Fruit fly (Drosophila melanogaster) whole organism, adult: ENCODE results near the gene scramb2.

Experiments used
- CG11617 ChIP-seq: fragments of 200-800 bp; sonication (Bioruptor generic); optimal IDR thresholded peaks from 2 replicates; lab custom pipeline; 2017; ENCODE audit warnings: mild to moderate bottlenecking, missing biosample characterization, missing genetic modification reagents, missing genetic modification characterization
- CG12768 ChIP-seq: fragments of 200-800 bp; sonication (Bioruptor generic); optimal IDR thresholded peaks from 2 replicates; lab custom pipeline; 2017; ENCODE audit warnings: missing biosample characterization, missing genetic modification characterization, mild to moderate bottlenecking, moderate library complexity, missing genetic modification reagents
- CG14711 ChIP-seq: fragments of 200-800 bp; sonication (Bioruptor generic); optimal IDR thresholded peaks from 2 replicates; lab custom pipeline; 2018; ENCODE audit warnings: missing biosample characterization, mild to moderate bottlenecking, missing genetic modification characterization, moderate library complexity
- CG1620 ChIP-seq: fragments of 200-800 bp; sonication (Bioruptor generic); optimal IDR thresholded peaks from 2 replicates; lab custom pipeline; 2016; ENCODE audit warnings: missing biosample characterization, missing genetic modification characterization
- CG33017 ChIP-seq: fragments of 200-800 bp; sonication (Bioruptor generic); optimal IDR thresholded peaks from 2 replicates; lab custom pipeline; 2018; ENCODE audit warnings: missing biosample characterization, mild to moderate bottlenecking, missing genetic modification characterization, moderate library complexity
- CG5204 ChIP-seq: fragments of 200-800 bp; sonication (Bioruptor generic); optimal IDR thresholded peaks from 2 replicates; lab custom pipeline; 2016; ENCODE audit warnings: missing biosample characterization, missing genetic modification characterization
- CG7045 ChIP-seq: fragments of 200-800 bp; sonication (Bioruptor generic); optimal IDR thresholded peaks from 2 replicates; lab custom pipeline; 2017; ENCODE audit warnings: missing biosample characterization, mild to moderate bottlenecking, missing genetic modification characterization
- CG7101 ChIP-seq: fragments of 200-800 bp; sonication (Bioruptor generic); optimal IDR thresholded peaks from 2 replicates; lab custom pipeline; 2018; ENCODE audit warnings: missing biosample characterization, mild to moderate bottlenecking, missing genetic modification characterization, moderate library complexity
- Clk ChIP-seq: fragments of 200-800 bp; sonication (Bioruptor generic); optimal IDR thresholded peaks from 2 replicates; lab custom pipeline; 2017; ENCODE audit warnings: missing biosample characterization, missing genetic modification characterization
- Crg-1 ChIP-seq: fragments of 200-800 bp; sonication (Bioruptor generic); optimal IDR thresholded peaks from 2 replicates; lab custom pipeline; 2016; ENCODE audit warnings: missing biosample characterization, missing genetic modification characterization
- Hr96 ChIP-seq: fragments of 200-800 bp; sonication (Bioruptor generic); optimal IDR thresholded peaks from 2 replicates; lab custom pipeline; 2016; ENCODE audit warnings: missing biosample characterization, missing genetic modification characterization
- Mnt ChIP-seq: fragments of 200-800 bp; sonication (Bioruptor generic); optimal IDR thresholded peaks from 2 replicates; lab custom pipeline; 2016; ENCODE audit warnings: missing biosample characterization, mild to moderate bottlenecking, missing genetic modification characterization
- bab1 ChIP-seq: fragments of 200-800 bp; sonication (Bioruptor generic); optimal IDR thresholded peaks from 3 replicates; lab custom pipeline; 2019; ENCODE audit warnings: missing biosample characterization, mild to moderate bottlenecking, missing genetic modification characterization, moderate library complexity
- cic ChIP-seq: fragments of 200-800 bp; sonication (Bioruptor generic); optimal IDR thresholded peaks from 2 replicates; lab custom pipeline; 2017; ENCODE audit warnings: missing biosample characterization, mild to moderate bottlenecking, missing genetic modification characterization, moderate library complexity
- cnc ChIP-seq, 2 experiments: fragments of >200 bp; optimal IDR thresholded peaks; 2 replicates each; lab custom pipeline; 2017
- kay ChIP-seq: fragments of 200-800 bp; sonication (Bioruptor generic); peaks from one replicate; lab custom pipeline; 2016; ENCODE audit warnings: missing biosample characterization, missing genetic modification characterization, borderline replicate concordance
- ovo ChIP-seq: fragments of 200-800 bp; sonication (Bioruptor generic); optimal IDR thresholded peaks from 2 replicates; lab custom pipeline; 2016; ENCODE audit warnings: missing biosample characterization, missing genetic modification characterization
- pad ChIP-seq: fragments of 200-800 bp; sonication (Bioruptor generic); optimal IDR thresholded peaks from 3 replicates; lab custom pipeline; 2017; ENCODE audit warnings: missing biosample characterization, missing genetic modification characterization, mild to moderate bottlenecking, moderate library complexity, missing genetic modification reagents
- tj ChIP-seq: fragments of 200-800 bp; sonication (Bioruptor generic); optimal IDR thresholded peaks from 3 replicates; lab custom pipeline; 2017; ENCODE audit warnings: missing biosample characterization, mild to moderate bottlenecking, missing genetic modification characterization, moderate library complexity
- toe ChIP-seq: fragments of 200-800 bp; sonication (Bioruptor generic); optimal IDR thresholded peaks from 2 replicates; lab custom pipeline; 2016; ENCODE audit warnings: missing biosample characterization, missing genetic modification characterization

scramb2 gene

dm6 chr3L:3036951-3037586 is 9.5 kb downstream of the scramb2 start:
- TF ChIP-seq CG5204 (no peak), CG33017 (tag; lab: Kevin White, UChicago) (no peak), CG12768 (GFP tag; lab: Kevin White, UChicago) (no peak), tj (no peak), CG7045 (GFP tag; lab: Kevin White, UChicago) (no peak), kay (GFP tag; lab: Kevin White, UChicago) (no peak), cic (GFP tag; lab: Kevin White, UChicago) (no peak)

- TF ChIP-seq CG5204 (peak; percentile 80), CG11617 (GFP tag; lab: Kevin White, UChicago) (peak; percentile 86), toe (GFP tag; lab: Kevin White, UChicago) (peak; percentile 83), pad (GFP tag; lab: Kevin White, UChicago) (no peak), ovo (GFP tag; lab: Kevin White, UChicago) (no peak), tj (peak; percentile 65), CG1620 (GFP tag; lab: Kevin White, UChicago) (peak; percentile 41), bab1 (peak; percentile 77), CG12768 (GFP tag; lab: Kevin White, UChicago) (peak; percentile 87), cnc (optimal IDR thresholded peaks at IDR 0.05; lab: Kevin White, UChicago) (no peak), Clk (GFP tag; lab: Kevin White, UChicago) (peak; percentile 27), CG33017 (tag; lab: Kevin White, UChicago) (peak; percentile 90), Mnt (GFP tag; lab: Kevin White, UChicago) (peak; percentile 50), CG7045 (GFP tag; lab: Kevin White, UChicago) (peak; percentile 90), Hr96 (peak; percentile 76), Crg-1 (GFP tag; lab: Kevin White, UChicago) (peak; percentile 43), CG7101 (tag; lab: Kevin White, UChicago) (peak; percentile 84), CG14711 (tag; lab: Kevin White, UChicago) (peak; percentile 79), cic (GFP tag; lab: Kevin White, UChicago) (peak; percentile 42), kay (GFP tag; lab: Kevin White, UChicago) (no peak)
Measured at dm6 chr3L:3035769-3036583, 10.6 kb downstream of the scramb2 start.

dm6 chr3L:3034779-3035643 is 11.6 kb downstream of the scramb2 start, which contains the start of gene CG2162:
TSS of gene CG2162 (plus strand) at chr3L:3035196.
- peak; percentile 55 for TF ChIP-seq Mnt (GFP tag; lab: Kevin White, UChicago)
- peak; percentile 93 for TF ChIP-seq kay (GFP tag; lab: Kevin White, UChicago)
- peak; percentile 33 for TF ChIP-seq CG12768 (GFP tag; lab: Kevin White, UChicago)
- TF ChIP-seq tj, result peak; percentile 11
- peak; percentile 100 for TF ChIP-seq pad (GFP tag; lab: Kevin White, UChicago)
- TF ChIP-seq ovo (GFP tag; lab: Kevin White, UChicago), result peak; percentile 70
- no peak for TF ChIP-seq cnc (optimal IDR thresholded peaks at IDR 0.05; lab: Kevin White, UChicago)
- TF ChIP-seq Crg-1 (GFP tag; lab: Kevin White, UChicago), result no peak
- TF ChIP-seq cic (GFP tag; lab: Kevin White, UChicago), result peak; percentile 8

- TF ChIP-seq cic (GFP tag; lab: Kevin White, UChicago) (no peak), Crg-1 (GFP tag; lab: Kevin White, UChicago) (no peak), bab1 (no peak), toe (GFP tag; lab: Kevin White, UChicago) (no peak), Clk (GFP tag; lab: Kevin White, UChicago) (no peak), CG5204 (no peak), Mnt (GFP tag; lab: Kevin White, UChicago) (no peak), CG7101 (tag; lab: Kevin White, UChicago) (no peak), CG11617 (GFP tag; lab: Kevin White, UChicago) (no peak), CG7045 (GFP tag; lab: Kevin White, UChicago) (no peak), CG33017 (tag; lab: Kevin White, UChicago) (no peak), CG14711 (tag; lab: Kevin White, UChicago) (no peak), kay (GFP tag; lab: Kevin White, UChicago) (no peak), CG12768 (GFP tag; lab: Kevin White, UChicago) (no peak), CG1620 (GFP tag; lab: Kevin White, UChicago) (no peak)
Measured at dm6 chr3L:3026421-3026820, 20.2 kb downstream of the scramb2 start, which contains the start of gene aly. TSS of gene aly (minus strand) at chr3L:3026521.

- no peak for TF ChIP-seq Clk (GFP tag; lab: Kevin White, UChicago)
- TF ChIP-seq CG7101 (tag; lab: Kevin White, UChicago), result no peak
- TF ChIP-seq CG12768 (GFP tag; lab: Kevin White, UChicago), result no peak
- TF ChIP-seq Crg-1 (GFP tag; lab: Kevin White, UChicago), result no peak
- TF ChIP-seq pad (GFP tag; lab: Kevin White, UChicago), result no peak
- TF ChIP-seq CG7045 (GFP tag; lab: Kevin White, UChicago), result no peak
- TF ChIP-seq CG5204, result no peak
- no peak for TF ChIP-seq ovo (GFP tag; lab: Kevin White, UChicago)
- no peak for TF ChIP-seq CG11617 (GFP tag; lab: Kevin White, UChicago)
- TF ChIP-seq CG1620 (GFP tag; lab: Kevin White, UChicago), result no peak
- TF ChIP-seq bab1, result no peak
- no peak for TF ChIP-seq cnc (optimal IDR thresholded peaks at IDR 0.05; lab: Kevin White, UChicago)
- TF ChIP-seq Mnt (GFP tag; lab: Kevin White, UChicago), result no peak
- TF ChIP-seq kay (GFP tag; lab: Kevin White, UChicago), result no peak
- TF ChIP-seq cic (GFP tag; lab: Kevin White, UChicago), result no peak
- no peak for TF ChIP-seq toe (GFP tag; lab: Kevin White, UChicago)
- no peak for TF ChIP-seq tj
- TF ChIP-seq CG14711 (tag; lab: Kevin White, UChicago), result no peak
- no peak for TF ChIP-seq CG33017 (tag; lab: Kevin White, UChicago)
- no peak for TF ChIP-seq Hr96
Measured at dm6 chr3L:3017156-3017555, 29.5 kb downstream of the scramb2 start, which contains the start of gene CG32487. TSS of gene CG32487 (minus strand) at chr3L:3017256.
